Fruit fly (Drosophila melanogaster): Measurements from ENCODE around the gene Ptpmeg.

The Ptpmeg gene

DNA sequence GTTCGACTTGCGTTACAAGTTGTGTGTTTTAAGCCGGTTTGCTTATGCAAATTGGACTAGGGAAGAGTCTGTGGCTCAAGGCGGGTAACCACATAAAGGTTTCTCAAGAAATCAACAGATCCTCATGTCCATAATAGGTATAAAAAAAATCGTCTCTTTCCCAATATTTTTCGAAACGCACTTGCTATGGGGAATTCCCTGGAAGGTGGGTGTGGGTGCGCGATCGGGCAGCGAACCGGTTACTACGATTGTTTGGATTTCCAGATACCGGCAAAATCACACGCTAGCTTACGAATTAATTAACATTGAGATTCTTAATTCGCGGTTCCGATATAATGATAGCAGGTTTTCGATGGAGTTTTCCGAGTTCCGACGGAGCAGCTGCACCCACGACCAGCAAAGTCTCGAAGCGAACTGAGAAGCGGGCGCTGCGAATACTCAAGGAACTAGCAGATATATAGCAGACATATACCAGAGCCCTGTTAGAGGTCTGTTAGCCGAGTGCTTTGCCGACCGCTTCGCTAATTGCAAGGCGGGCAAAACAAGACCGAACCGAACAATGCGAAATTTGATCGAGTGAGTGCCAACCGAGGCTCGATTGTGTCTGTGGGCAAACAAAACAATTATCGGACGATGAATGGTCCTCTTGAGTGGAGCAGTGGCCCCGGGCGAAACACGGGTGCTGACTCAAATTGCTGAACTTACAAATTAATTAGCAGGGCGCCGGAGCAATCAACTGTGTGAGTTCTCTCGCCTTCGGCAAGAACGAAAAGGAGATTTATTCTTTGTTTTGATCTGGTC is 13.4 kb downstream of the Ptpmeg start:
- TF ChIP-seq Pif1B (GFP tag; optimal IDR thresholded peaks at IDR 0.05) (no peak), Snoo (tag; optimal IDR thresholded peaks at IDR 0.05) (no peak), CG34367 (tag; optimal IDR thresholded peaks at IDR 0.05) (no peak), CG13204 (GFP tag; optimal IDR thresholded peaks at IDR 0.05) (peak; percentile 27), CG12605 (GFP tag; IDR thresholded peaks at IDR 0.05) (no peak), gl (tag; optimal IDR thresholded peaks at IDR 0.05) (no peak), fd96Ca (GFP tag; IDR thresholded peaks at IDR 0.05) (no peak), Ets98B (GFP tag; IDR thresholded peaks at IDR 0.05) (no peak), CG14655 (GFP tag; optimal IDR thresholded peaks at IDR 0.05) (no peak), rn (GFP tag; IDR thresholded peaks at IDR 0.05) (no peak), Pif1A (GFP tag; optimal IDR thresholded peaks at IDR 0.05) (no peak), CG32121 (GFP tag; IDR thresholded peaks at IDR 0.05) (no peak), EcR (GFP tag; optimal IDR thresholded peaks at IDR 0.05) (peak; percentile 59)

DNA sequence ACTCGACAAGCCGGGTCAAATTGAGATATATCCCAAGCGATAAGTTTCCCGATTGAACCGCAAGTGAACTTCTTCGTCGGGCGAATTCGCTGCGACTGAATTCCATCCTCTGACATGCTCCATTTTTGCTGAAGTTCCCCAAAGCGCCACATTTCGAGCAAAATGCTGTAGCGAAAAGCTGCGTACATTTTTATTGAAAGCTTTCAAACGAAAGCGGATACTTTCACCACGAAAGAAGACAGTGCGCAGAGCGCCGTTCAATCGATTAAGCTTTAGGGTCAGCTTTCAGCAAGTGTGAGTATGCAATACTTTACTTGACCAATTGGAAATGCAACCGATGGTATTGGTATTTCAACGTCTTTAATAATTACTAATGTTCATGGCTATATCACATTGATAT is 14.9 kb downstream of the Ptpmeg start, which contains the start of gene mthl10:
Gene mthl10 (minus strand): TSS at position 77 of the 400 bp plus-strand sequence.
- TF ChIP-seq CG15710 (tag; optimal IDR thresholded peaks at IDR 0.05) (no peak), EcR (GFP tag; optimal IDR thresholded peaks at IDR 0.05) (peak; percentile 75), rn (GFP tag; IDR thresholded peaks at IDR 0.05) (no peak)

DNA sequence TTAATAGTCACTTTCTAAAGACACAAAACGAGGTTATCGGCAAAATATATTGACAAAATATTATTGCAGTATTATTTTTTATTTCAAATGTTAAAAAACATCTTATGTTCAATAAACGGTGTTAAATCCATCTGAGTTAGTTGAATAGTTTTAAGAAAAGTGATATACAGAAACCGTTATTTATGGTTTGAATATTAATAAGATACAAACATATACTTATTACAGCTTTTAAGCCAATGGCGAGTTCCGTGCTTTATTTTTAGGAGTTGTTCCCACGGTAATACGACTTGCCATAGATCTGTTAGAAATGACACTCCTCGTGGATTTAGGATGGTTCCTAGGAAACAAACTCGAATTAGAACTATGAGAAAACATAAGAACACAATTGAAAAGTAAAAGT is 15.4 kb downstream of the Ptpmeg start:
- no peak for TF ChIP-seq CG8159 (tag; optimal IDR thresholded peaks at IDR 0.05)
- TF ChIP-seq CG4496 (GFP tag; IDR thresholded peaks at IDR 0.05), result no peak
- TF ChIP-seq CG14655 (GFP tag; optimal IDR thresholded peaks at IDR 0.05), result no peak

- TF ChIP-seq CG10348 (GFP tag; IDR thresholded peaks at IDR 0.05) (no peak), Snoo (tag; optimal IDR thresholded peaks at IDR 0.05) (peak; percentile 23), D1 (tag; optimal IDR thresholded peaks at IDR 0.05) (no peak), CG4496 (GFP tag; IDR thresholded peaks at IDR 0.05) (no peak; the same call in 1 of the 3 replicates), Pif1B (GFP tag; optimal IDR thresholded peaks at IDR 0.05) (peak; percentile 9), CG32121 (GFP tag; IDR thresholded peaks at IDR 0.05) (peak; percentile 49; the same call in 1 of the 2 replicates), rn (GFP tag; IDR thresholded peaks at IDR 0.05) (peak; percentile 47; the same call in 1 of the 2 replicates), Pif1A (GFP tag; optimal IDR thresholded peaks at IDR 0.05) (peak; percentile 48), Ets98B (GFP tag; IDR thresholded peaks at IDR 0.05) (peak; percentile 5; the same call in 1 of the 2 replicates), CG15710 (tag; optimal IDR thresholded peaks at IDR 0.05) (peak; percentile 28), gl (tag; optimal IDR thresholded peaks at IDR 0.05) (peak; percentile 20), CG8159 (tag; optimal IDR thresholded peaks at IDR 0.05) (no peak)
These were observed 19.1 kb downstream of the Ptpmeg start, which contains the start of gene mth for dm6 chr3L:346656-347640. mth (minus strand) TSS chr3L:346957.

DNA sequence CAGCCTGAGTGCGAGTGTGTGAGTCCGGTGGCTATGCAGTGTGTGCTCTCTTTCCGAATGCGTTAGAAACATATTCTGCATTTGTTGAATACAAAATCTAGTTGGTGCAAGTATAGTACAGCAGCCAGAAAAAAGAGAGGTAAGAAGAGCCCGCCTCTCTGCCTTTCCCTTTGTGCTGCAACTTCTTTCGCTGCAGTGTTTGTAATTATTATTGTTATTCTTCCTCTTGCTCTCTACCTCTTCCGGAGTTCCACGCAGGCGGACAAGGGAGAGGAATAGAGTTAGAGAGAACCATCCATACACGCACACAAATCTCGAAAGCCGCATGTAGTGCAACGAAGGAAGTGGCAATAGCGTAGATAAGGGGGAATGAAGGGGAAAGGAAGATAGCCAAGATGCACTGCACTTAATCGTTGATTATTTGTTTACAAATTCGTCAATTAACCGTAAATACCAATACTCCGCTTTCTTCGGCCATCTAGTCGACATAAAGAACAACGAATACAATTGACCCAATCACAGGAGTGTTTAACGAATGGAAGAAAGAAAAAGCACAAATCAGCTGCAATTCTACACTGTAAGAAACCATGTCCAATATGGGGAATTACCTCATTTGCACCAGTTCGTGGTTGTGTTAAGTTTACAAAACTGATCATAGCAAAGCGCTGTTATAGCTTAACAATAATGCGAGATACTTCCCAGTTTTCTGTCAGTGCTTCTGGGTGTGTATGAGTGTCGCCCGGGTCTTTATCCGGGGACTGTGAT is 19.9 kb downstream of the Ptpmeg start:
- TF ChIP-seq Pif1A (GFP tag; optimal IDR thresholded peaks at IDR 0.05) (peak; percentile 90), Snoo (tag; optimal IDR thresholded peaks at IDR 0.05) (peak; percentile 76), CG17806 (tag; optimal IDR thresholded peaks at IDR 0.05) (peak; percentile 84), CG8159 (tag; optimal IDR thresholded peaks at IDR 0.05) (peak; percentile 83), CG34367 (tag; optimal IDR thresholded peaks at IDR 0.05) (peak; percentile 81), gl (tag; optimal IDR thresholded peaks at IDR 0.05) (peak; percentile 72), CG15710 (tag; optimal IDR thresholded peaks at IDR 0.05) (peak; percentile 82), CG12605 (GFP tag; IDR thresholded peaks at IDR 0.05) (peak; percentile 83), D1 (tag; optimal IDR thresholded peaks at IDR 0.05) (peak; percentile 36), CG13204 (GFP tag; optimal IDR thresholded peaks at IDR 0.05) (peak; percentile 53), CG14655 (GFP tag; optimal IDR thresholded peaks at IDR 0.05) (peak; percentile 95), CG32121 (GFP tag; IDR thresholded peaks at IDR 0.05) (peak; percentile 90), CG8301 (tag; optimal IDR thresholded peaks at IDR 0.05) (peak; percentile 92), Ets98B (GFP tag; IDR thresholded peaks at IDR 0.05) (peak; percentile 93), EcR (GFP tag; optimal IDR thresholded peaks at IDR 0.05) (peak; percentile 55), fd96Ca (GFP tag; IDR thresholded peaks at IDR 0.05) (peak; percentile 91), CG10348 (GFP tag; IDR thresholded peaks at IDR 0.05) (0 out of 2 replicates have a peak, but pooled peaks have one; percentile 39), rn (GFP tag; IDR thresholded peaks at IDR 0.05) (peak; percentile 87), CG9948 (tag; optimal IDR thresholded peaks at IDR 0.05) (peak; percentile 82), Pif1B (GFP tag; optimal IDR thresholded peaks at IDR 0.05) (peak; percentile 86), CG4496 (GFP tag; IDR thresholded peaks at IDR 0.05) (peak; percentile 92)

Data from whole organism, pupa.